Worm (Caenorhabditis elegans) whole organism, L3 larva: Measurements from ENCODE around the gene F53A3.1.

Experiments used
- R02D3.7 ChIP-seq: fragments of 150-350 bp; optimal IDR thresholded peaks from 2 replicates; lab custom pipeline; 2014; ENCODE audit warnings: missing biosample characterization, missing genetic modification characterization
- ZK546.5 ChIP-seq: sonication (generic microtip); optimal IDR thresholded peaks from 2 replicates; lab custom pipeline; 2017; ENCODE audit warnings: missing biosample characterization, missing genetic modification characterization
- aly-2 ChIP-seq: fragments of 150-350 bp; optimal IDR thresholded peaks from 2 replicates; lab custom pipeline; 2014; ENCODE audit warnings: missing biosample characterization, missing genetic modification characterization
- ama-1 ChIP-seq: fragments of 150-350 bp; optimal IDR thresholded peaks from 2 replicates; lab custom pipeline; 2018
- ceh-16 ChIP-seq: sonication (generic microtip); optimal IDR thresholded peaks from 2 replicates; lab custom pipeline; 2017; ENCODE audit warnings: missing biosample characterization, missing genetic modification characterization
- ceh-28 ChIP-seq: fragments of 150-350 bp; optimal IDR thresholded peaks from 2 replicates; lab custom pipeline; 2014; ENCODE audit warnings: missing biosample characterization, missing genetic modification reagents, missing genetic modification characterization
- ceh-82 ChIP-seq: fragments of 150-350 bp; optimal IDR thresholded peaks from 2 replicates; lab custom pipeline; 2014; ENCODE audit warnings: missing biosample characterization, missing genetic modification characterization
- ceh-9 ChIP-seq: sonication (generic microtip); optimal IDR thresholded peaks from 2 replicates; lab custom pipeline; 2018; ENCODE audit warnings: missing biosample characterization, missing genetic modification characterization
- daf-12 ChIP-seq: fragments of 150-350 bp; optimal IDR thresholded peaks from 2 replicates; lab custom pipeline; 2014; ENCODE audit warnings: missing biosample characterization, missing genetic modification reagents, missing genetic modification characterization
- egl-27 ChIP-seq: sonication (generic microtip); optimal IDR thresholded peaks from 4 replicates; lab custom pipeline; 2017; ENCODE audit warnings: missing biosample characterization, missing genetic modification reagents, missing genetic modification characterization
- egl-5 ChIP-seq: fragments of 150-350 bp; optimal IDR thresholded peaks from 2 replicates; lab custom pipeline; 2017; ENCODE audit warnings: missing biosample characterization, missing genetic modification reagents, missing genetic modification characterization, inconsistent platforms
- elt-1 ChIP-seq: fragments of 150-350 bp; optimal IDR thresholded peaks from 2 replicates; lab custom pipeline; 2014; ENCODE audit warnings: missing biosample characterization, missing genetic modification characterization
- elt-2 ChIP-seq: sonication (generic microtip); optimal IDR thresholded peaks from 2 replicates; lab custom pipeline; 2016; ENCODE audit warnings: missing genetic modification reagents, mild to moderate bottlenecking, missing genetic modification characterization, missing compliant biosample characterization
- elt-3 ChIP-seq, 3 experiments: fragments of 150-350 bp in 1 of 3; sonication (generic microtip) in 2 of 3; optimal IDR thresholded peaks; 2 replicates in 2 of 3; 4 replicates in 1 of 3; lab custom pipeline; 2014 to 2017; ENCODE audit warnings: missing biosample characterization in 3 of 3, missing genetic modification characterization in 3 of 3
- eor-1 ChIP-seq, 2 experiments: fragments of 150-350 bp; optimal IDR thresholded peaks; 2 replicates each; lab custom pipeline; 2014 to 2018; ENCODE audit warnings: missing biosample characterization in 2 of 2, missing genetic modification characterization in 2 of 2
- fkh-10 ChIP-seq: sonication (generic microtip); optimal IDR thresholded peaks from 2 replicates; lab custom pipeline; 2017; ENCODE audit warnings: missing biosample characterization, missing genetic modification reagents, missing genetic modification characterization
- fkh-2 ChIP-seq: fragments of 150-350 bp; optimal IDR thresholded peaks from 2 replicates; lab custom pipeline; 2014; ENCODE audit warnings: missing biosample characterization, missing genetic modification reagents, missing genetic modification characterization
- fos-1 ChIP-seq: fragments of 150-350 bp; optimal IDR thresholded peaks from 2 replicates; lab custom pipeline; 2014; ENCODE audit warnings: missing biosample characterization, missing genetic modification characterization
- hmg-11 ChIP-seq: sonication (generic microtip); optimal IDR thresholded peaks from 2 replicates; lab custom pipeline; 2016; ENCODE audit warnings: missing genetic modification characterization, missing compliant biosample characterization
- jun-1 ChIP-seq: fragments of 150-350 bp; optimal IDR thresholded peaks from 2 replicates; lab custom pipeline; 2014; ENCODE audit warnings: missing biosample characterization, missing genetic modification reagents, missing genetic modification characterization
- lin-15B ChIP-seq: fragments of 150-350 bp; optimal IDR thresholded peaks from 2 replicates; lab custom pipeline; 2014; ENCODE audit warnings: missing biosample characterization, missing genetic modification characterization
- lin-39 ChIP-seq: fragments of 150-350 bp; optimal IDR thresholded peaks from 2 replicates; lab custom pipeline; 2018; ENCODE audit warnings: missing biosample characterization, missing genetic modification reagents, missing genetic modification characterization
- lsy-12 ChIP-seq: sonication (generic microtip); optimal IDR thresholded peaks from 2 replicates; lab custom pipeline; 2016; ENCODE audit warnings: mild to moderate bottlenecking, missing genetic modification characterization, missing compliant biosample characterization
- mdl-1 ChIP-seq: fragments of 150-350 bp; optimal IDR thresholded peaks from 2 replicates; lab custom pipeline; 2014; ENCODE audit warnings: missing biosample characterization, missing genetic modification characterization
- mml-1 ChIP-seq: fragments of 150-350 bp; sonication (generic microtip); optimal IDR thresholded peaks from 3 replicates; lab custom pipeline; 2014; ENCODE audit warnings: missing biosample characterization, missing genetic modification characterization
- nfya-1 ChIP-seq: sonication (generic microtip); optimal IDR thresholded peaks from 2 replicates; lab custom pipeline; 2017; ENCODE audit warnings: missing genetic modification characterization, mild to moderate bottlenecking, missing compliant biosample characterization, antibody characterized with exemption, moderate library complexity; ENCODE audit not compliant: insufficient read depth
- nhr-11 ChIP-seq: fragments of 150-350 bp; optimal IDR thresholded peaks from 2 replicates; lab custom pipeline; 2014; ENCODE audit warnings: missing biosample characterization, missing genetic modification characterization
- nhr-12 ChIP-seq: fragments of 150-350 bp; optimal IDR thresholded peaks from 2 replicates; lab custom pipeline; 2014; ENCODE audit warnings: missing biosample characterization, missing genetic modification characterization
- nhr-23 ChIP-seq: fragments of 150-350 bp; optimal IDR thresholded peaks from 2 replicates; lab custom pipeline; 2014; ENCODE audit warnings: missing biosample characterization, missing genetic modification reagents, missing genetic modification characterization
- nhr-237 ChIP-seq: fragments of 150-350 bp; optimal IDR thresholded peaks from 2 replicates; lab custom pipeline; 2014; ENCODE audit warnings: missing biosample characterization, missing genetic modification characterization
- nhr-25 ChIP-seq: sonication (generic microtip); optimal IDR thresholded peaks from 2 replicates; lab custom pipeline; 2017; ENCODE audit warnings: missing biosample characterization, missing genetic modification characterization
- nhr-28 ChIP-seq: fragments of 150-350 bp; optimal IDR thresholded peaks from 2 replicates; lab custom pipeline; 2014; ENCODE audit warnings: missing biosample characterization, missing genetic modification characterization
- nhr-43 ChIP-seq: sonication (generic microtip); optimal IDR thresholded peaks from 2 replicates; lab custom pipeline; 2016; ENCODE audit warnings: mild to moderate bottlenecking, missing genetic modification characterization, missing compliant biosample characterization; ENCODE audit not compliant: poor library complexity, severe bottlenecking
- nhr-67 ChIP-seq: fragments of 150-350 bp; optimal IDR thresholded peaks from 2 replicates; lab custom pipeline; 2014; ENCODE audit warnings: missing biosample characterization, missing genetic modification characterization
- nhr-76 ChIP-seq: fragments of 150-350 bp; sonication (generic microtip); optimal IDR thresholded peaks from 5 replicates; lab custom pipeline; 2014; ENCODE audit warnings: missing biosample characterization, missing genetic modification characterization
- nhr-77 ChIP-seq: fragments of 150-350 bp; optimal IDR thresholded peaks from 2 replicates; lab custom pipeline; 2014; ENCODE audit warnings: missing biosample characterization, missing genetic modification characterization
- pha-4 ChIP-seq: fragments of 150-350 bp; optimal IDR thresholded peaks from 2 replicates; lab custom pipeline; 2014; ENCODE audit warnings: missing biosample characterization, missing genetic modification reagents, missing genetic modification characterization
- pqm-1 ChIP-seq: fragments of 150-350 bp; optimal IDR thresholded peaks from 2 replicates; lab custom pipeline; 2017; ENCODE audit warnings: missing biosample characterization, missing genetic modification characterization, inconsistent platforms
- sea-2 ChIP-seq: fragments of 150-350 bp; sonication (generic microtip); optimal IDR thresholded peaks from 4 replicates; lab custom pipeline; 2014; ENCODE audit warnings: missing biosample characterization, missing genetic modification reagents, missing genetic modification characterization
- skn-1 ChIP-seq: fragments of 150-350 bp; optimal IDR thresholded peaks from 2 replicates; lab custom pipeline; 2014; ENCODE audit warnings: missing biosample characterization, missing genetic modification characterization
- snpc-4 ChIP-seq: fragments of 150-350 bp; optimal IDR thresholded peaks from 2 replicates; lab custom pipeline; 2014; ENCODE audit warnings: missing biosample characterization, missing genetic modification characterization
- tbx-2 ChIP-seq: sonication (generic microtip); optimal IDR thresholded peaks from 2 replicates; lab custom pipeline; 2016; ENCODE audit warnings: mild to moderate bottlenecking, missing genetic modification characterization, missing compliant biosample characterization
- unc-39 ChIP-seq: sonication (generic microtip); optimal IDR thresholded peaks from 4 replicates; lab custom pipeline; 2017; ENCODE audit warnings: missing biosample characterization, missing genetic modification characterization
- unc-62 ChIP-seq: fragments of 150-350 bp; sonication (generic microtip); optimal IDR thresholded peaks from 4 replicates; lab custom pipeline; 2014; ENCODE audit warnings: missing biosample characterization, missing genetic modification reagents, missing genetic modification characterization
- zag-1 ChIP-seq: fragments of 150-350 bp; optimal IDR thresholded peaks from 2 replicates; lab custom pipeline; 2014; ENCODE audit warnings: missing biosample characterization, missing genetic modification characterization
- ztf-11 ChIP-seq: fragments of 150-350 bp; optimal IDR thresholded peaks from 2 replicates; lab custom pipeline; 2014; ENCODE audit warnings: missing biosample characterization, missing genetic modification characterization
- ztf-4 ChIP-seq: fragments of 150-350 bp; optimal IDR thresholded peaks from 2 replicates; lab custom pipeline; 2014; ENCODE audit warnings: missing biosample characterization, missing genetic modification characterization

The F53A3.1 gene

DNA sequence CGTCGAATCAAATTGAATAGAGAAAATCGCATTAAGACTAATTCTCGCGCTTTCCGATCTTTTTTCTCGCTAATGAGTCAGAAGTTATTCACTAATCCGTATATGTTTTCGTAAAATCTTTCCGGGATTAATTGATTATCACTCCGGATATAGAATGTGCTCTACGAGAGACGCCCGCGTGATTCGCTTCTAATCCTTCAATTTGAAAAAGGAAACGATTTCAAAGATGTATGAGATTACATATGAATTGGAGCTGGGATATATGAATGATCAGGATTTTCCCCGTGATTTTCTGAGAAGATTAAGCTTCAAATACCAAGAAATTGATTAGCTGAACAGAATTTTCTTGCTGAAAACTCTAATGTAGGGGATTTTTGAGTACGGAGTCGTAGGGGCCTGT lies 20.9 kb downstream of the F53A3.1 start:
- TF ChIP-seq pqm-1, result no peak
- no peak for TF ChIP-seq mdl-1 (tag; lab: Kevin White, UChicago)
- no peak for TF ChIP-seq nhr-28
- no peak for TF ChIP-seq mml-1 (tag; lab: Kevin White, UChicago)
- no peak for TF ChIP-seq nhr-43 (tag; lab: Kevin White, UChicago)
- TF ChIP-seq elt-3 (tag; optimal IDR thresholded peaks at IDR 0.05; lab: Kevin White, UChicago), result no peak
- TF ChIP-seq elt-1 (tag; lab: Kevin White, UChicago), result no peak
- no peak for TF ChIP-seq ZK546.5
- TF ChIP-seq, all 47 proteins: peak for 0

DNA sequence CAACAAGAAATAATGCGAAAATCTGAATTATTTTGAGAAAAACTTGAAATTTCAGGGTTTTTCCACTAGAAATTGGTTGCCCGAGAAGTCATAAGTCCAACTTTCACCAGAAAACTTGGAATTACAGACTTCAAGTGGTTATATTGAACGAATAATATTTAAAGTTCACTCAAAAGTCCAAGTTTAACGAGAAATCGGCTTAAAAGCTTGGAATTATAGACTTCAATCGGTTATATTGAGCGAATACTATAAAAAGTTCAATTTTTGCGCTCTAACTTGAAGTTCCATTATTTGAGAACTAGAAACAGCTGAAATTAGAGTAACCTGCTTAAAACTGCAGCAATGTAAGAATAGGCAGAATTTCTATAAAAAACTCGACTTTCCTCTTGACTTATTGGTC lies 21.4 kb downstream of the F53A3.1 start:
- TF ChIP-seq egl-27 (no peak), ceh-82 (tag; lab: Kevin White, UChicago) (no peak), ZK546.5 (no peak), ztf-11 (tag; lab: Kevin White, UChicago) (no peak), sea-2 (GFP tag; lab: Kevin White, UChicago) (no peak), nhr-237 (tag; lab: Kevin White, UChicago) (no peak), nhr-12 (no peak)

DNA sequence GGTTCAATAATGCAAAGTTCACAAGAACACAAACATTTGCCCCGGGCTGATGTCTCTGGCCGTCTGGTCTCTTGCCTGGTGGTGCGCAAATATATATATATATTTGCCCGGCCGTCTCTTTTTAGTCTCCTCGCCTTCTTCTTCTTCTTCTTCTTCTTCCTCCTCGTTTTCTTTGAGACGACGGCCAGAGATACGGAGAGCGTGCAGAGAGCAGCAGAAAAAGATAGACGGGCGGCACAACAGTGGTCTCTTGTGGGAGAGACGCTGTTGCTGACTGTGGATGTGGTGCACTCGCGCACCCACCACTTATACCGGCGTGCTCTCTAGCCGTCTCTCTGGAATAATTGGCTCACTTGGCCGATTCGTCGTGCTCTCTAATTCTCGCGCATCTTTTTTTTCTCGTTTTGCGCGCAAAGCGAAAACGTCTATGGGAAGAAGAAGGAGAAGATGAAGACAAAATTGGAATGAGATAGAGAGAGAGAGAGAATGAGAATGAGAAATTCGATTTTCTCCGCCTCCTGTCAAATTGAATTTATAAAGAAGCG lies 22.2 kb downstream of the F53A3.1 start:
- TF ChIP-seq snpc-4 (tag; lab: Kevin White, UChicago), result peak; percentile 73
- TF ChIP-seq nhr-28, result no peak
- peak; percentile 35 for TF ChIP-seq lin-39 (tag; lab: Kevin White, UChicago)
- TF ChIP-seq zag-1 (tag; lab: Kevin White, UChicago), result peak; percentile 71
- no peak for TF ChIP-seq aly-2 (tag; lab: Kevin White, UChicago)
- TF ChIP-seq nhr-76 (tag; lab: Kevin White, UChicago), result no peak
- peak; percentile 29 for TF ChIP-seq ama-1 (lab: Kevin White, UChicago)
- no peak for TF ChIP-seq ZK546.5
- peak; percentile 52 for TF ChIP-seq egl-5 (tag; lab: Kevin White, UChicago)
- TF ChIP-seq mdl-1 (tag; lab: Kevin White, UChicago), result peak; percentile 87
- peak; percentile 92 for TF ChIP-seq elt-2
- peak; percentile 63 for TF ChIP-seq lin-15B (tag; lab: Kevin White, UChicago)
- TF ChIP-seq nhr-11 (tag; lab: Kevin White, UChicago), result peak; percentile 90
- peak; percentile 94 for TF ChIP-seq hmg-11
- peak; percentile 96 for TF ChIP-seq jun-1
- TF ChIP-seq sea-2 (GFP tag; lab: Kevin White, UChicago), result peak; percentile 11
- TF ChIP-seq ceh-28 (tag; lab: Kevin White, UChicago), result peak; percentile 91
- peak; percentile 39 for TF ChIP-seq unc-62 (GFP tag; lab: Kevin White, UChicago)
- TF ChIP-seq unc-39 (tag; lab: Kevin White, UChicago), result no peak
- peak; percentile 36 for TF ChIP-seq ztf-4 (tag; lab: Kevin White, UChicago)
- TF ChIP-seq nhr-237 (tag; lab: Kevin White, UChicago), result no peak
- TF ChIP-seq R02D3.7, result peak; percentile 72
- peak; percentile 70 for TF ChIP-seq elt-1 (tag; lab: Kevin White, UChicago)
- TF ChIP-seq nhr-23 (tag; lab: Kevin White, UChicago), result peak; percentile 95
- TF ChIP-seq ceh-82 (tag; lab: Kevin White, UChicago), result peak; percentile 52
- TF ChIP-seq ceh-16 (tag; lab: Kevin White, UChicago), result no peak
- TF ChIP-seq egl-27, result peak; percentile 86
- peak in 1 of 2 experiments; percentile 55 for TF ChIP-seq eor-1 (tag; optimal IDR thresholded peaks at IDR 0.05; lab: Kevin White, UChicago)
- no peak for TF ChIP-seq nhr-12
- TF ChIP-seq nfya-1, result peak; percentile 91
- peak; percentile 71 for TF ChIP-seq skn-1 (tag; lab: Kevin White, UChicago)
- no peak for TF ChIP-seq nhr-67 (tag; lab: Kevin White, UChicago)
- peak; percentile 25 for TF ChIP-seq daf-12 (tag; lab: Kevin White, UChicago)
- TF ChIP-seq fos-1 (tag; lab: Kevin White, UChicago), result peak; percentile 54
- TF ChIP-seq fkh-2 (tag; lab: Kevin White, UChicago), result no peak
- TF ChIP-seq lsy-12 (tag; lab: Kevin White, UChicago), result peak; percentile 89
- TF ChIP-seq fkh-10 (GFP tag; lab: Kevin White, UChicago), result peak; percentile 93
- TF ChIP-seq pha-4 (tag; lab: Kevin White, UChicago), result peak; percentile 94
- peak; percentile 80 for TF ChIP-seq pqm-1
- no peak for TF ChIP-seq mml-1 (tag; lab: Kevin White, UChicago)
- peak; percentile 42 for TF ChIP-seq nhr-77 (tag; lab: Kevin White, UChicago)
- no peak for TF ChIP-seq ztf-11 (tag; lab: Kevin White, UChicago)
- peak; percentile 88 for TF ChIP-seq nhr-25 (tag; lab: Kevin White, UChicago)
- TF ChIP-seq ceh-9 (tag; lab: Kevin White, UChicago), result no peak
- peak; percentile 96 for TF ChIP-seq tbx-2 (tag; lab: Kevin White, UChicago)
- TF ChIP-seq elt-3 (tag; optimal IDR thresholded peaks at IDR 0.05; lab: Kevin White, UChicago), result peak; percentile 4 to 82 (median 31)
- TF ChIP-seq nhr-43 (tag; lab: Kevin White, UChicago), result peak; percentile 97
